Fruit fly (Drosophila melanogaster) whole organism, pupa: ENCODE results near the gene CG42795.
A peak's percentile ranks its signal among the peaks of the same experiment; 100 is the strongest.

Source experiments
- CG10348 ChIP-seq: fragments of 200-800 bp; sonication (Bioruptor generic); IDR thresholded peaks from 2 replicates; pipeline ENCODE4 v1.3.6; 2022; ENCODE audit warnings: missing biosample characterization, missing genetic modification characterization
- CG12605 ChIP-seq: fragments of 200-800 bp; sonication (Bioruptor generic); IDR thresholded peaks from 2 replicates; pipeline ENCODE4 v1.3.6; 2022; ENCODE audit warnings: missing biosample characterization, missing genetic modification characterization
- CG13204 ChIP-seq: fragments of 200-800 bp; sonication (Bioruptor generic); optimal IDR thresholded peaks from 2 replicates; lab custom pipeline; 2018; ENCODE audit warnings: missing biosample characterization, mild to moderate bottlenecking, missing genetic modification characterization, moderate library complexity
- CG14655 ChIP-seq: fragments of 200-800 bp; sonication (Bioruptor generic); optimal IDR thresholded peaks from 3 replicates; lab custom pipeline; 2017; ENCODE audit warnings: mild to moderate bottlenecking, missing biosample characterization, missing genetic modification reagents, missing genetic modification characterization
- CG15710 ChIP-seq: fragments of 200-800 bp; sonication (Bioruptor generic); optimal IDR thresholded peaks from 2 replicates; lab custom pipeline; 2018; ENCODE audit warnings: missing biosample characterization, mild to moderate bottlenecking, missing genetic modification characterization, moderate library complexity
- CG17806 ChIP-seq: fragments of 200-800 bp; sonication (Bioruptor generic); optimal IDR thresholded peaks from 2 replicates; lab custom pipeline; 2018; ENCODE audit warnings: missing biosample characterization, mild to moderate bottlenecking, missing genetic modification characterization, moderate library complexity
- CG32121 ChIP-seq: fragments of 200-800 bp; sonication (Bioruptor generic); IDR thresholded peaks from 2 replicates; pipeline ENCODE4 v1.3.6; 2022; ENCODE audit warnings: missing biosample characterization, missing genetic modification characterization
- CG34367 ChIP-seq: fragments of 200-800 bp; sonication (Bioruptor generic); optimal IDR thresholded peaks from 2 replicates; lab custom pipeline; 2018; ENCODE audit warnings: missing biosample characterization, mild to moderate bottlenecking, missing genetic modification characterization
- CG4496 ChIP-seq: fragments of 200-800 bp; sonication (Bioruptor generic); IDR thresholded peaks from 3 replicates; pipeline ENCODE4 v1.3.6; 2022; ENCODE audit warnings: missing biosample characterization, missing genetic modification characterization
- CG8159 ChIP-seq: fragments of 200-800 bp; sonication (Bioruptor generic); optimal IDR thresholded peaks from 3 replicates; lab custom pipeline; 2018; ENCODE audit warnings: missing biosample characterization, mild to moderate bottlenecking, missing genetic modification characterization, moderate library complexity
- CG8301 ChIP-seq: fragments of 200-800 bp; sonication (Bioruptor generic); optimal IDR thresholded peaks from 2 replicates; lab custom pipeline; 2018; ENCODE audit warnings: missing biosample characterization, mild to moderate bottlenecking, missing genetic modification characterization
- CG9948 ChIP-seq: fragments of 200-800 bp; sonication (Bioruptor generic); optimal IDR thresholded peaks from 2 replicates; lab custom pipeline; 2018; ENCODE audit warnings: missing biosample characterization, mild to moderate bottlenecking, missing genetic modification characterization, moderate library complexity
- D1 ChIP-seq: fragments of 200-800 bp; sonication (Bioruptor generic); optimal IDR thresholded peaks from 2 replicates; lab custom pipeline; 2018; ENCODE audit warnings: missing biosample characterization, mild to moderate bottlenecking, missing genetic modification characterization, moderate library complexity
- EcR ChIP-seq: fragments of 200-800 bp; sonication (Bioruptor generic); optimal IDR thresholded peaks from 3 replicates; lab custom pipeline; 2019; ENCODE audit warnings: missing biosample characterization, missing genetic modification characterization, mild to moderate bottlenecking, moderate library complexity, missing genetic modification reagents
- Ets98B ChIP-seq: fragments of 200-800 bp; sonication (Bioruptor generic); IDR thresholded peaks from 2 replicates; pipeline ENCODE4 v1.3.6; 2022; ENCODE audit warnings: missing biosample characterization, missing genetic modification characterization
- Pif1A ChIP-seq: fragments of 200-800 bp; sonication (Bioruptor generic); optimal IDR thresholded peaks from 3 replicates; lab custom pipeline; 2016; ENCODE audit warnings: missing biosample characterization, missing genetic modification characterization
- Pif1B ChIP-seq: fragments of 200-800 bp; sonication (Bioruptor generic); optimal IDR thresholded peaks from 3 replicates; lab custom pipeline; 2016; ENCODE audit warnings: missing biosample characterization, missing genetic modification characterization
- Snoo ChIP-seq: fragments of 200-800 bp; sonication (Bioruptor generic); optimal IDR thresholded peaks from 3 replicates; lab custom pipeline; 2017; ENCODE audit warnings: missing biosample characterization, mild to moderate bottlenecking, missing genetic modification characterization, inconsistent platforms
- fd96Ca ChIP-seq: fragments of 200-800 bp; sonication (Bioruptor generic); IDR thresholded peaks from 3 replicates; pipeline ENCODE4 v1.3.6; 2022; ENCODE audit warnings: missing biosample characterization, missing genetic modification characterization
- gl ChIP-seq: fragments of 200-800 bp; sonication (Bioruptor generic); optimal IDR thresholded peaks from 2 replicates; lab custom pipeline; 2018; ENCODE audit warnings: missing biosample characterization, mild to moderate bottlenecking, missing genetic modification characterization
- rn ChIP-seq: fragments of 200-800 bp; sonication (Bioruptor generic); IDR thresholded peaks from 2 replicates; pipeline ENCODE4 v1.3.6; 2022; ENCODE audit warnings: missing biosample characterization, missing genetic modification characterization

Gene CG42795

DNA sequence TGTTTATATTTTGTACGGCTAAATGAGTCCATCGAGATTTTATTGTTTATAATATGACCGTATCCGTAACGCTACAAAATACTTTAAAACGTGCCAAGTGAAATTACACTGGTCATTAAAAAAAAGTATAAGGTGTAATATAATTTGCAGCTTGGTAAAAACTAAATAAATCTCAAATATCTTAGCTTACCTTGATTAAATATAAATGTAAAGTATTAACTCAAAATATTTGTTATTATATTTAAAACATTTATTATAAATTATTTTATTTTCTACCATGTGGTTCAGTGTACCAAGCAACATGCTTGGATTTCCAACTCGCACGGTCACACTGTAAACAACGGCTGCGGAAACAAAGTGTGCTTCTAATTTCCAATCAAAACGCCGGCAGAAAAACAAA lies 36.3 kb downstream of the CG42795 start, which contains the start of the genes Sirt6 and pont:
TSS of gene Sirt6 (minus strand) at position 50 of the 400 bp plus-strand sequence.
TSS of gene pont (plus strand) at position 324 of the 400 bp plus-strand sequence.
- TF ChIP-seq rn (no peak), CG8301 (tag; lab: Kevin White, UChicago) (peak; percentile 91), Ets98B (GFP tag; lab: Robert Waterston, UW) (no peak), CG14655 (peak; percentile 94), CG12605 (GFP tag; lab: Robert Waterston, UW) (no peak), CG15710 (tag; lab: Kevin White, UChicago) (peak; percentile 96), fd96Ca (GFP tag; lab: Robert Waterston, UW) (no peak), CG17806 (tag; lab: Kevin White, UChicago) (peak; percentile 95), CG13204 (GFP tag; lab: Kevin White, UChicago) (peak; percentile 33), D1 (tag; lab: Kevin White, UChicago) (peak; percentile 88), CG8159 (tag; lab: Kevin White, UChicago) (peak; percentile 97), Pif1A (GFP tag; lab: Kevin White, UChicago) (peak; percentile 69), CG4496 (GFP tag; lab: Robert Waterston, UW) (no peak), gl (tag; lab: Kevin White, UChicago) (peak; percentile 62), Snoo (tag; lab: Kevin White, UChicago) (peak; percentile 92), EcR (GFP tag; lab: Kevin White, UChicago) (peak; percentile 41), Pif1B (peak; percentile 72), CG34367 (tag; lab: Kevin White, UChicago) (peak; percentile 91), CG32121 (GFP tag; lab: Robert Waterston, UW) (no peak), CG10348 (no peak), CG9948 (peak; percentile 96)

DNA sequence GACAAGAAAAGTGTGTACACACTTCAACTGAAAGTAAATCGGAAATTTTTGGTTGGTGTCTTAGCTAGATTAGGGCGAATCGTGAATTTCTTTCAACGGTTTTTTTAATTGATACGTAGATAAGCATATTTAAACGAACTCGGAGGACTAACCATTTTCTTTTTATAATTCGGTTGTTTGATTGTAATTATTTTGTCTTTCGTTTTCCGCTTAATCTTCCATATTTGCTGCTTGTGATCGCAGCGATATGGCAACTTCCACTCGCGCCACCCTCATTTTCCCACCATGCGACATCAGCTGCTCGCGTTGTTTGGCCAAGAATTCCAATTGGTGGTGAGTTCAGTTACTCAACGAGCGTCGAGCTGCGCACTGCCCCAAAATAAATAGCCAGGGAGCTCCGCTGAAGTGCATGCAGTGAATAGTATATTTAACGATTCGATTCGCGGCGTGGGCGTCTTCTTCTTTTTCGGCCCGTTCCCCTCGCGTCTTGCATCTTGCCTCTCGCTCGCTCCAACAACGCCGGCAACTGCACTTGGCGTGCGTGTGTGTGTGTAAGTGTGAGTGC lies 38.6 kb downstream of the CG42795 start, which contains the start of gene Nuak:
TSS of gene Nuak (plus strand) at position 335 of the 565 bp plus-strand sequence.
- no peak for TF ChIP-seq CG32121 (GFP tag; lab: Robert Waterston, UW)
- TF ChIP-seq Snoo (tag; lab: Kevin White, UChicago), result peak; percentile 73
- no peak for TF ChIP-seq CG10348
- TF ChIP-seq gl (tag; lab: Kevin White, UChicago), result no peak
- TF ChIP-seq CG8301 (tag; lab: Kevin White, UChicago), result peak; percentile 69
- TF ChIP-seq Pif1B, result peak; percentile 83
- no peak for TF ChIP-seq rn
- no peak for TF ChIP-seq fd96Ca (GFP tag; lab: Robert Waterston, UW)
- peak; percentile 30 for TF ChIP-seq EcR (GFP tag; lab: Kevin White, UChicago)
- peak; percentile 71 for TF ChIP-seq CG8159 (tag; lab: Kevin White, UChicago)
- peak; percentile 59 for TF ChIP-seq CG34367 (tag; lab: Kevin White, UChicago)
- peak; percentile 74 for TF ChIP-seq CG17806 (tag; lab: Kevin White, UChicago)
- no peak for TF ChIP-seq CG12605 (GFP tag; lab: Robert Waterston, UW)
- peak; percentile 69 for TF ChIP-seq CG13204 (GFP tag; lab: Kevin White, UChicago)
- TF ChIP-seq Ets98B (GFP tag; lab: Robert Waterston, UW), result no peak
- no peak for TF ChIP-seq CG4496 (GFP tag; lab: Robert Waterston, UW)
- TF ChIP-seq CG9948, result peak; percentile 60
- TF ChIP-seq D1 (tag; lab: Kevin White, UChicago), result peak; percentile 5
- TF ChIP-seq Pif1A (GFP tag; lab: Kevin White, UChicago), result peak; percentile 85
- peak; percentile 65 for TF ChIP-seq CG14655
- TF ChIP-seq CG15710 (tag; lab: Kevin White, UChicago), result peak; percentile 86

DNA sequence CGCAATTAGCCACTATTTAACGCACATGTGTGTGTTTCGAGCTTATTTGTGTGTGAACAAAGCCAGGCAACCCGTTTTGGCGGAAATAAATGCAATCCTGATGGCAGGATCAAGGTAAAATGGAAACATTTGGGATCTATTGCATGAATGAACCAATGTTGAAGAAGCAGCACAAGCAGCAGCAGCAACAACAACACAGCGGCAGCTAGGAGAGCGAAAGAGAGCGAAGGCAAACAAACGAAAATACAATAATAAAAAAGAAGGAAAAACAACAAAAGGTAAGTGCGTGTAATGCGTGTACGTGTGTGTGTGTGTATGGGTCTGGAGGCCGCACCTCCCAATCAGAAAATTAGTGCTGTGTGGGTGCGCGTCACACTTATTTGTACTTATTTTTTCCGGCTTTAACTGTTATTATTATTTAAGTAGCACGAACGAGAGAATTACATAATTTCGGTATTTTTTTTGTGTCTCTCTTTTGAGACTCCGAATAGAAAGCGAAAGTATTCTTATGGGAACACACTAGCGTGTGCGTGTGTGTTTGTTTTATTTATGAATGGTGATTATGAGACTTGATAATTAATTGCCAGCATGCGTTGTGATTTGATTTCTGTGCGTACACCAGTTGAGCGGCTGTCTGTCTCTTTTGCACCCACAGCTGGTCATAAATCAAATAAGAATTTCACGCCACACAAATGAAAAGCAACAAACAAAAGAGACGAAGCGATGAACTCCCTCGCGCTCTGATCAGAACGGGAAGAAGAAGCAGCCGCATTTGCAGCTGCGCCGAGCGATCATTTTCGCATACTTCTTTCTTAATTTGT lies 39.3 kb downstream of the CG42795 start:
- TF ChIP-seq CG15710 (tag; lab: Kevin White, UChicago) (no peak), Ets98B (GFP tag; lab: Robert Waterston, UW) (no peak), EcR (GFP tag; lab: Kevin White, UChicago) (peak; percentile 49)

DNA sequence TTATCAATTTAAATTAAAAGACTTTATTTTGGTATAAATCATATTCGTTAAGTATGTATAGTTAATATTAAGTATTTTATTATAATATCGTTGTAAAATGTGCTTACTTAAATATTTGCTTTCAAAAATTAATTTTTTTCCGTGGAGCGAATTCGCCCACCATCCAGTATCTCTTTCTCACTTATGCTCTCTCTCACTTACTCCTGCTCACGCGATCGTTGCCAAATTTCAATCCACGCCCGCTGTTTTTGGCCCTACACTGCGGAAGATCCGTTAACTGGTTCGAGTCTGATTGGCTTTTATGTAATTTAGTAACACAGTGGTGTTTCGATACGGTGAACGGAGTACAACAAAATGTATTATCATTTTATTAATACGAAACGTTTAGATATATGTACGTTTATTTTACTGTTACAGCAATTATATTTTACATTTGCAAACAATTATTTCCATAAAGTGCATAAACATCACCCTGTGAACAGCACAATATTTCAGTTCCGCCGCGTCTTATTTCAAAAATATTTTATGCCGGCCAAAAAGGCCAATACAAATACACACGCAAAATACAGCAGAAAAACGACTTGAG lies 40.2 kb downstream of the CG42795 start:
- no peak; the same call in 1 of the 2 replicates for TF ChIP-seq rn
- TF ChIP-seq Snoo (tag; lab: Kevin White, UChicago), result peak; percentile 80
- peak; percentile 55 for TF ChIP-seq Ets98B (GFP tag; lab: Robert Waterston, UW)
- no peak; the same call in 2 of the 3 replicates for TF ChIP-seq fd96Ca (GFP tag; lab: Robert Waterston, UW)
- peak; percentile 13 for TF ChIP-seq CG8301 (tag; lab: Kevin White, UChicago)
- TF ChIP-seq CG10348, result no peak
- TF ChIP-seq CG4496 (GFP tag; lab: Robert Waterston, UW), result peak; percentile 46
- peak; percentile 10 for TF ChIP-seq CG9948
- peak; percentile 51 for TF ChIP-seq CG14655
- TF ChIP-seq CG17806 (tag; lab: Kevin White, UChicago), result peak; percentile 18
- TF ChIP-seq CG8159 (tag; lab: Kevin White, UChicago), result peak; percentile 48
- TF ChIP-seq CG15710 (tag; lab: Kevin White, UChicago), result peak; percentile 1
- TF ChIP-seq Pif1B, result peak; percentile 39
- TF ChIP-seq CG32121 (GFP tag; lab: Robert Waterston, UW), result peak; percentile 77; the same call in 1 of the 2 replicates
- TF ChIP-seq D1 (tag; lab: Kevin White, UChicago), result no peak
- peak; percentile 34 for TF ChIP-seq Pif1A (GFP tag; lab: Kevin White, UChicago)
